Fruit fly (Drosophila melanogaster) Kc167 (cell line): Measurements from ENCODE around the gene Ldh.

Source experiments
- Myc ChIP-seq: fragments of >200 bp; optimal IDR thresholded peaks from 2 replicates; lab custom pipeline; 2017; ENCODE audit warnings: missing external identifiers
- h ChIP-seq: fragments of >200 bp; optimal IDR thresholded peaks from 3 replicates; lab custom pipeline; 2018; ENCODE audit warnings: missing external identifiers
- psq ChIP-seq: fragments of >200 bp; optimal IDR thresholded peaks from 2 replicates; lab custom pipeline; 2017; ENCODE audit warnings: missing external identifiers

dm6 chr3L:6256408-6257188 lies 5.9 kb downstream of the Ldh start, which contains the start of gene Best2:
- TF ChIP-seq Myc: no peak
- TF ChIP-seq psq (lab: Kevin White, UChicago): no peak
- no peak for TF ChIP-seq h (lab: Kevin White, UChicago)
